Fruit fly (Drosophila melanogaster) whole organism, embryonic: ENCODE results near the gene CG43179.

ENCODE experiments used
- Antp ChIP-seq: fragments of 200-800 bp; sonication (Bioruptor generic); optimal IDR thresholded peaks from 3 replicates; lab custom pipeline; 2016; ENCODE audit warnings: missing biosample characterization, missing genetic modification characterization
- CG1024 ChIP-seq: fragments of 200-800 bp; sonication (Bioruptor generic); IDR thresholded peaks from 2 replicates; pipeline ENCODE4 v1.3.6; 2022; ENCODE audit warnings: missing biosample characterization, missing genetic modification characterization
- CG11456 ChIP-seq: fragments of 200-800 bp; sonication (Bioruptor generic); IDR thresholded peaks from 3 replicates; pipeline ENCODE4 v1.3.6; 2022; ENCODE audit warnings: missing biosample characterization, missing genetic modification characterization
- CG12219 ChIP-seq: fragments of 200-800 bp; sonication (Bioruptor generic); optimal IDR thresholded peaks from 3 replicates; lab custom pipeline; 2018; ENCODE audit warnings: missing biosample characterization, mild to moderate bottlenecking, missing genetic modification characterization
- CG15269 ChIP-seq: fragments of 200-800 bp; sonication (Bioruptor generic); optimal IDR thresholded peaks from 2 replicates; lab custom pipeline; 2018; ENCODE audit warnings: missing biosample characterization, mild to moderate bottlenecking, missing genetic modification characterization, moderate library complexity
- CG1832 ChIP-seq: fragments of 200-800 bp; sonication (Bioruptor generic); optimal IDR thresholded peaks from 2 replicates; lab custom pipeline; 2017; ENCODE audit warnings: missing biosample characterization, mild to moderate bottlenecking, missing genetic modification characterization, inconsistent platforms
- CG18599 ChIP-seq: fragments of 200-800 bp; sonication (Bioruptor generic); optimal IDR thresholded peaks from 3 replicates; lab custom pipeline; 2017; ENCODE audit warnings: missing biosample characterization, missing genetic modification characterization, mild to moderate bottlenecking, moderate library complexity, missing genetic modification reagents
- CG2875 ChIP-seq: fragments of 200-800 bp; sonication (Bioruptor generic); optimal IDR thresholded peaks from 2 replicates; lab custom pipeline; 2017; ENCODE audit warnings: missing biosample characterization, mild to moderate bottlenecking, missing genetic modification characterization, missing genetic modification reagents
- CG30431 ChIP-seq: fragments of 200-800 bp; sonication (Bioruptor generic); optimal IDR thresholded peaks from 2 replicates; lab custom pipeline; 2017; ENCODE audit warnings: missing biosample characterization, missing genetic modification characterization
- CG31365 ChIP-seq: fragments of 200-800 bp; sonication (Bioruptor generic); optimal IDR thresholded peaks from 2 replicates; lab custom pipeline; 2018; ENCODE audit warnings: missing biosample characterization, mild to moderate bottlenecking, missing genetic modification characterization
- CG4820 ChIP-seq: fragments of 200-800 bp; sonication (Bioruptor generic); optimal IDR thresholded peaks from 3 replicates; lab custom pipeline; 2016; ENCODE audit warnings: missing biosample characterization, missing genetic modification characterization
- CG6175 ChIP-seq: fragments of 200-800 bp; sonication (Bioruptor generic); IDR thresholded peaks from 3 replicates; pipeline ENCODE4 v1.3.6; 2022; ENCODE audit warnings: missing biosample characterization, missing genetic modification characterization
- CG7357 ChIP-seq: fragments of 200-800 bp; sonication (Bioruptor generic); IDR thresholded peaks from 3 replicates; pipeline ENCODE4 v1.3.6; 2022; ENCODE audit warnings: missing biosample characterization, missing genetic modification characterization
- CG7987 ChIP-seq: fragments of 200-800 bp; sonication (Bioruptor generic); optimal IDR thresholded peaks from 2 replicates; lab custom pipeline; 2018; ENCODE audit warnings: missing biosample characterization, mild to moderate bottlenecking, missing genetic modification characterization, moderate library complexity
- CG9609 ChIP-seq: fragments of 200-800 bp; sonication (Bioruptor generic); optimal IDR thresholded peaks from 3 replicates; lab custom pipeline; 2016; ENCODE audit warnings: missing biosample characterization, missing genetic modification characterization
- CG9727 ChIP-seq: fragments of 200-800 bp; sonication (Bioruptor generic); optimal IDR thresholded peaks from 3 replicates; lab custom pipeline; 2017; ENCODE audit warnings: missing biosample characterization, mild to moderate bottlenecking, missing genetic modification characterization
- CTCF ChIP-seq: fragments of 200-800 bp; sonication (Bioruptor generic); optimal IDR thresholded peaks from 2 replicates; lab custom pipeline; 2017; ENCODE audit warnings: missing biosample characterization, mild to moderate bottlenecking, missing genetic modification characterization, moderate library complexity
- Dip3 ChIP-seq: fragments of 200-800 bp; sonication (Bioruptor generic); optimal IDR thresholded peaks from 3 replicates; lab custom pipeline; 2016; ENCODE audit warnings: missing biosample characterization, missing genetic modification characterization
- Hey ChIP-seq: fragments of 200-800 bp; sonication (Bioruptor generic); optimal IDR thresholded peaks from 3 replicates; lab custom pipeline; 2018; ENCODE audit warnings: missing biosample characterization, mild to moderate bottlenecking, missing genetic modification characterization
- HmgD ChIP-seq: fragments of 200-800 bp; sonication (Bioruptor generic); optimal IDR thresholded peaks from 3 replicates; lab custom pipeline; 2016; ENCODE audit warnings: missing biosample characterization, missing genetic modification characterization
- HmgZ ChIP-seq: fragments of 200-800 bp; sonication (Bioruptor generic); optimal IDR thresholded peaks from 2 replicates; lab custom pipeline; 2018; ENCODE audit warnings: missing biosample characterization, mild to moderate bottlenecking, missing genetic modification characterization
- Hr3 ChIP-seq: fragments of 200-800 bp; sonication (Bioruptor generic); optimal IDR thresholded peaks from 3 replicates; lab custom pipeline; 2016; ENCODE audit warnings: missing biosample characterization, missing genetic modification characterization
- Jarid2 ChIP-seq: fragments of 200-800 bp; sonication (Bioruptor generic); optimal IDR thresholded peaks from 3 replicates; lab custom pipeline; 2017; ENCODE audit warnings: mild to moderate bottlenecking, missing biosample characterization, missing genetic modification reagents, missing genetic modification characterization
- Lpt ChIP-seq: fragments of >200 bp; optimal IDR thresholded peaks from 2 replicates; lab custom pipeline; 2018; ENCODE audit warnings: missing biosample characterization, missing genetic modification characterization
- MESR4 ChIP-seq: fragments of 200-800 bp; sonication (Bioruptor generic); optimal IDR thresholded peaks from 2 replicates; lab custom pipeline; 2018; ENCODE audit warnings: missing biosample characterization, mild to moderate bottlenecking, missing genetic modification characterization, moderate library complexity
- NC2β ChIP-seq: fragments of 200-800 bp; sonication (Bioruptor generic); optimal IDR thresholded peaks from 2 replicates; lab custom pipeline; 2016; ENCODE audit warnings: missing biosample characterization, missing genetic modification characterization
- Neu2 ChIP-seq: fragments of 200-800 bp; sonication (Bioruptor generic); optimal IDR thresholded peaks from 3 replicates; lab custom pipeline; 2016; ENCODE audit warnings: missing biosample characterization, missing genetic modification characterization, borderline replicate concordance
- Optix ChIP-seq: fragments of 200-800 bp; sonication (Bioruptor generic); IDR thresholded peaks from 3 replicates; pipeline ENCODE4 v1.3.6; 2022; ENCODE audit warnings: missing biosample characterization, missing genetic modification characterization
- Poxn ChIP-seq: fragments of 200-800 bp; sonication (Bioruptor generic); IDR thresholded peaks from 2 replicates; pipeline ENCODE4 v1.3.6; 2022; ENCODE audit warnings: missing biosample characterization, missing genetic modification characterization
- Ssrp ChIP-seq: fragments of 200-800 bp; sonication (Bioruptor generic); optimal IDR thresholded peaks from 2 replicates; lab custom pipeline; 2018; ENCODE audit warnings: missing biosample characterization, mild to moderate bottlenecking, missing genetic modification characterization, moderate library complexity
- Taf1 ChIP-seq: fragments of 200-800 bp; sonication (Bioruptor generic); IDR thresholded peaks from 2 replicates; pipeline ENCODE4 v1.3.6; 2022; ENCODE audit warnings: missing biosample characterization, missing genetic modification characterization
- Usf ChIP-seq: fragments of 200-800 bp; sonication (Bioruptor generic); optimal IDR thresholded peaks from 2 replicates; lab custom pipeline; 2017; ENCODE audit warnings: missing genotype, missing biosample characterization, missing genetic modification characterization
- Vsx1 ChIP-seq: fragments of 200-800 bp; sonication (Bioruptor generic); optimal IDR thresholded peaks from 2 replicates; lab custom pipeline; 2017; ENCODE audit warnings: missing biosample characterization, mild to moderate bottlenecking, missing genetic modification characterization, missing genetic modification reagents
- bbx ChIP-seq: fragments of 200-800 bp; sonication (Bioruptor generic); IDR thresholded peaks from 2 replicates; pipeline ENCODE4 v1.3.6; 2022; ENCODE audit warnings: missing biosample characterization, missing genetic modification characterization; ENCODE audit not compliant: partially characterized antibody
- cad ChIP-seq: fragments of >200 bp; optimal IDR thresholded peaks from 2 replicates; lab custom pipeline; 2017; ENCODE audit warnings: missing biosample characterization, missing genetic modification characterization
- cg ChIP-seq: fragments of 200-800 bp; sonication (Bioruptor generic); optimal IDR thresholded peaks from 3 replicates; lab custom pipeline; 2019; ENCODE audit warnings: missing biosample characterization, mild to moderate bottlenecking, missing genetic modification characterization, moderate library complexity
- dati ChIP-seq: fragments of 200-800 bp; sonication (Bioruptor generic); IDR thresholded peaks from 2 replicates; pipeline ENCODE4 v1.3.6; 2022; ENCODE audit warnings: missing biosample characterization, missing genetic modification characterization
- dysf ChIP-seq: fragments of 200-800 bp; sonication (Bioruptor generic); IDR thresholded peaks from 3 replicates; pipeline ENCODE4 v1.3.6; 2022; ENCODE audit warnings: missing biosample characterization, missing genetic modification characterization
- fu2 ChIP-seq: fragments of 200-800 bp; sonication (Bioruptor generic); optimal IDR thresholded peaks from 2 replicates; lab custom pipeline; 2016; ENCODE audit warnings: missing biosample characterization, missing genetic modification characterization
- grau ChIP-seq: fragments of 200-800 bp; optimal IDR thresholded peaks from 3 replicates; lab custom pipeline; 2019; ENCODE audit warnings: missing biosample characterization, mild to moderate bottlenecking, missing genetic modification characterization, moderate library complexity
- gsb ChIP-seq: fragments of 200-800 bp; sonication (Bioruptor generic); IDR thresholded peaks from 2 replicates; pipeline ENCODE4 v1.3.6; 2022; ENCODE audit warnings: missing biosample characterization, missing genetic modification characterization
- gsb-n ChIP-seq: fragments of 200-800 bp; sonication (Bioruptor generic); optimal IDR thresholded peaks from 3 replicates; lab custom pipeline; 2018; ENCODE audit warnings: missing biosample characterization, mild to moderate bottlenecking, missing genetic modification characterization
- her ChIP-seq: fragments of 200-800 bp; sonication (Bioruptor generic); optimal IDR thresholded peaks from 2 replicates; lab custom pipeline; 2016; ENCODE audit warnings: missing biosample characterization, missing genetic modification characterization
- insv ChIP-seq, 2 experiments: fragments of 200-800 bp; sonication (Bioruptor generic); optimal IDR thresholded peaks; 3 replicates each; lab custom pipeline; 2016 to 2018; ENCODE audit warnings: missing biosample characterization in 2 of 2, missing genetic modification characterization in 2 of 2
- jumu ChIP-seq: fragments of 200-800 bp; sonication (Bioruptor generic); optimal IDR thresholded peaks from 3 replicates; lab custom pipeline; 2016; ENCODE audit warnings: missing biosample characterization, missing genetic modification characterization
- kay ChIP-seq: fragments of 200-800 bp; sonication (Bioruptor generic); optimal IDR thresholded peaks from 2 replicates; lab custom pipeline; 2016; ENCODE audit warnings: missing biosample characterization, missing genetic modification characterization
- klu ChIP-seq: fragments of 200-800 bp; sonication (Bioruptor generic); IDR thresholded peaks from 2 replicates; pipeline ENCODE4 v1.3.6; 2022; ENCODE audit warnings: missing biosample characterization, missing genetic modification characterization
- lab ChIP-seq: fragments of 200-800 bp; sonication (Bioruptor generic); optimal IDR thresholded peaks from 3 replicates; lab custom pipeline; 2017; ENCODE audit warnings: missing biosample characterization, missing genetic modification characterization, mild to moderate bottlenecking, moderate library complexity, missing genetic modification reagents
- lmd ChIP-seq: fragments of 200-800 bp; sonication (Bioruptor generic); IDR thresholded peaks from 2 replicates; pipeline ENCODE4 v1.3.6; 2022; ENCODE audit warnings: missing biosample characterization, missing genetic modification characterization
- ranshi ChIP-seq: fragments of 200-800 bp; sonication (Bioruptor generic); IDR thresholded peaks from 2 replicates; pipeline ENCODE4 v1.3.6; 2022; ENCODE audit warnings: missing biosample characterization, missing genetic modification characterization
- sc ChIP-seq, 3 experiments: fragments of >200 bp in 2 of 3; fragments of 200-800 bp in 1 of 3; sonication (Bioruptor generic) in 1 of 3; optimal IDR thresholded peaks; 2 replicates in 2 of 3; 3 replicates in 1 of 3; lab custom pipeline; 2017; ENCODE audit warnings: mild to moderate bottlenecking in 1 of 3, missing biosample characterization in 1 of 3, missing genetic modification characterization in 1 of 3, missing genetic modification reagents in 1 of 3
- tin ChIP-seq: fragments of 200-800 bp; sonication (Bioruptor generic); optimal IDR thresholded peaks from 3 replicates; lab custom pipeline; 2016; ENCODE audit warnings: missing biosample characterization, missing genetic modification characterization
- zfh2 ChIP-seq: fragments of 200-800 bp; sonication (Bioruptor generic); optimal IDR thresholded peaks from 2 replicates; lab custom pipeline; 2016; ENCODE audit warnings: missing biosample characterization, missing genetic modification characterization

CG43179 gene

dm6 chr3R:14299891-14300290 lies 44.0 kb downstream of the CG43179 start (continued):
- TF ChIP-seq CG18599 (GFP tag; lab: Kevin White, UChicago) (peak; percentile 52), CG11456 (GFP tag; lab: Robert Waterston, UW) (no peak), tin (GFP tag; lab: Kevin White, UChicago) (no peak), Ssrp (no peak), Taf1 (GFP tag; lab: Robert Waterston, UW) (no peak), CG31365 (tag; lab: Kevin White, UChicago) (peak; percentile 71), Antp (GFP tag; lab: Kevin White, UChicago) (no peak), her (GFP tag; lab: Kevin White, UChicago) (no peak), HmgD (GFP tag; lab: Kevin White, UChicago) (no peak), CG12219 (GFP tag; lab: Kevin White, UChicago) (peak; percentile 37), CTCF (GFP tag; lab: Kevin White, UChicago) (no peak), Usf (no peak), Jarid2 (GFP tag; lab: Kevin White, UChicago) (peak; percentile 27), Poxn (GFP tag; lab: Robert Waterston, UW) (no peak), grau (tag; lab: Kevin White, UChicago) (no peak), dysf (GFP tag; lab: Robert Waterston, UW) (no peak), cg (GFP tag; lab: Kevin White, UChicago) (no peak), kay (no peak), CG15269 (tag; lab: Kevin White, UChicago) (no peak), CG9727 (GFP tag; lab: Kevin White, UChicago) (peak; percentile 6), lab (GFP tag; lab: Kevin White, UChicago) (peak; percentile 67), CG2875 (GFP tag; lab: Kevin White, UChicago) (peak; percentile 11), CG4820 (no peak), HmgZ (peak; percentile 11), Dip3 (GFP tag; lab: Kevin White, UChicago) (no peak), gsb (GFP tag; lab: Robert Waterston, UW) (no peak), CG30431 (GFP tag; lab: Kevin White, UChicago) (no peak), cad (no peak), insv (GFP tag; optimal IDR thresholded peaks at IDR 0.05; lab: Kevin White, UChicago) (no peak), gsb-n (tag; lab: Kevin White, UChicago) (no peak), MESR4 (GFP tag; lab: Kevin White, UChicago) (no peak), dati (no peak), Lpt (no peak), Hey (tag; lab: Kevin White, UChicago) (no peak), Vsx1 (GFP tag; lab: Kevin White, UChicago) (no peak), bbx (no peak), Optix (GFP tag; lab: Robert Waterston, UW) (no peak), lmd (GFP tag; lab: Robert Waterston, UW) (no peak), CG6175 (GFP tag; lab: Robert Waterston, UW) (no peak), sc (optimal IDR thresholded peaks at IDR 0.05; lab: Kevin White, UChicago) (no peak), sc (GFP tag; optimal IDR thresholded peaks at IDR 0.05; lab: Kevin White, UChicago) (no peak), CG1832 (GFP tag; lab: Kevin White, UChicago) (no peak), klu (GFP tag; lab: Robert Waterston, UW) (no peak), Neu2 (GFP tag; lab: Kevin White, UChicago) (no peak), jumu (GFP tag; lab: Kevin White, UChicago) (no peak), ranshi (GFP tag; lab: Robert Waterston, UW) (peak; percentile 7; the same call in 1 of the 2 replicates), CG7987 (peak; percentile 71), CG7357 (GFP tag; lab: Robert Waterston, UW) (no peak), Hr3 (GFP tag; lab: Kevin White, UChicago) (no peak), NC2β (GFP tag; lab: Kevin White, UChicago) (peak; percentile 30), zfh2 (GFP tag; lab: Kevin White, UChicago) (no peak), CG9609 (GFP tag; lab: Kevin White, UChicago) (no peak), fu2 (no peak), CG1024 (GFP tag; lab: Robert Waterston, UW) (0 out of 2 replicates have a peak, but pooled peaks have one; percentile 30)
